Fruit fly (Drosophila melanogaster) whole organism, wandering third instar larva: ENCODE data around the gene RhoGAP92B.
A peak's percentile ranks its signal among the peaks of the same experiment; 100 is the strongest.

Source experiments
- N ChIP-seq: fragments of >200 bp; optimal IDR thresholded peaks from 2 replicates; lab custom pipeline; 2018; ENCODE audit warnings: missing biosample characterization, missing external identifiers, missing genetic modification characterization
- dmrt93B ChIP-seq: fragments of 200-800 bp; sonication (Bioruptor generic); optimal IDR thresholded peaks from 2 replicates; lab custom pipeline; 2018; ENCODE audit warnings: missing biosample characterization, mild to moderate bottlenecking, missing genetic modification characterization
- h ChIP-seq: fragments of 200-800 bp; sonication (Bioruptor generic); optimal IDR thresholded peaks from 3 replicates; lab custom pipeline; 2016; ENCODE audit warnings: missing biosample characterization, mild to moderate bottlenecking, missing genetic modification characterization
- tai ChIP-seq: sonication (Bioruptor generic); optimal IDR thresholded peaks from 2 replicates; lab custom pipeline; 2016; ENCODE audit warnings: missing biosample characterization, missing genetic modification characterization

DNA sequence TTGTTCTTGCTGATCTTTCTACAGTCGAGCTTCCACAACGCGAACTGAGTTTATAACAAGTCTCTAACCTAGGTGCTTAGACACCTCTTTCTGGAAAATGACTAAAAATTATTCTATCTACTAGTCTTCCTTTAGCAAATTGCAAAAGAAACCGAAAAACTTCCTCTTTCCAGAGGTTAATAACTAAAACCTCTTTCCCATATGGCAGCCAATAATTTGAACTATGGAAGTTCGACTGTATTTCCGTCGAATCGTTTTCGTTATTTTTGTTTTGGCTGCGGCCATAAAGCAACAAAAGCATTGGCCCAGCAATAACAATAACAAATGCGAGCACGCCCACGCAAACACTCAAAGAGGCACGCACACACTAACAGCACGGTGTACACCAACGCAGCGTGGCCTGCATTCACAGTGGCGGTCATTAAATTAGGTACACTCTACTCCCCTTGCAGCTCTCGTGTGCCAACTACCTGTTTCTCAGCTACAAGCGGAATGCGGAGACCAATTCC, 24.5 kb upstream of the RhoGAP92B start:
- TF ChIP-seq tai (no peak), h (peak; percentile 80), dmrt93B (GFP tag; lab: Kevin White, UChicago) (peak; percentile 48), N (GFP tag; lab: Kevin White, UChicago) (no peak)
